Fruit fly (Drosophila melanogaster) ovary, adult (tissue): ENCODE measurements around the gene CG18581.

Experiments
- CG17801 ChIP-seq: fragments of 200-800 bp; optimal IDR thresholded peaks from 2 replicates; lab custom pipeline; 2019; ENCODE audit warnings: missing biosample characterization, mild to moderate bottlenecking, missing genetic modification characterization, moderate library complexity; ENCODE audit not compliant: partially characterized antibody

The CG18581 gene

DNA sequence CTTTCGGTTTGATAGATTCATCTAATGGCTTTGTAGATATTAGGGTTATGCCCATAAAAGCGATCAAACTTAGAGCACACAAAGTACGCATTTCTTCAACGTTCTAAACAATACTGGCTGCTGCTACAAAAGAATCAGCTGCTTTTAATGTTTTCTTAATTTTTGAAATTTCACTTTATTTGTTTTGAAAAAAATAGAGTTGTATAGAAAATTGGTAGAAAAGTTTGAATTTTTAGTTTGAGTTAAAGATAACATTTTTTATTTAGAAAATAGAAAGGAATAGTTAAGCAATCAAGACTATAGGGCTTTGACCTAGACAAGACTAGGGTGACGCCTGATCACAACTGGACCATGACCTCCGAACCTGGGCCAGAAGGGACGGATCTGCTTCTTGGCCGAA lies at the start of gene CG18581:
TSS of gene CG18581 (minus strand) at position 101 of the 400 bp plus-strand sequence.
- TF ChIP-seq CG17801 (GFP tag; lab: Kevin White, UChicago), result no peak

- no peak for TF ChIP-seq CG17801 (GFP tag; lab: Kevin White, UChicago)
These were observed 49.5 kb upstream of the CG18581 start for dm6 chr3L:15099541-15099940.

DNA sequence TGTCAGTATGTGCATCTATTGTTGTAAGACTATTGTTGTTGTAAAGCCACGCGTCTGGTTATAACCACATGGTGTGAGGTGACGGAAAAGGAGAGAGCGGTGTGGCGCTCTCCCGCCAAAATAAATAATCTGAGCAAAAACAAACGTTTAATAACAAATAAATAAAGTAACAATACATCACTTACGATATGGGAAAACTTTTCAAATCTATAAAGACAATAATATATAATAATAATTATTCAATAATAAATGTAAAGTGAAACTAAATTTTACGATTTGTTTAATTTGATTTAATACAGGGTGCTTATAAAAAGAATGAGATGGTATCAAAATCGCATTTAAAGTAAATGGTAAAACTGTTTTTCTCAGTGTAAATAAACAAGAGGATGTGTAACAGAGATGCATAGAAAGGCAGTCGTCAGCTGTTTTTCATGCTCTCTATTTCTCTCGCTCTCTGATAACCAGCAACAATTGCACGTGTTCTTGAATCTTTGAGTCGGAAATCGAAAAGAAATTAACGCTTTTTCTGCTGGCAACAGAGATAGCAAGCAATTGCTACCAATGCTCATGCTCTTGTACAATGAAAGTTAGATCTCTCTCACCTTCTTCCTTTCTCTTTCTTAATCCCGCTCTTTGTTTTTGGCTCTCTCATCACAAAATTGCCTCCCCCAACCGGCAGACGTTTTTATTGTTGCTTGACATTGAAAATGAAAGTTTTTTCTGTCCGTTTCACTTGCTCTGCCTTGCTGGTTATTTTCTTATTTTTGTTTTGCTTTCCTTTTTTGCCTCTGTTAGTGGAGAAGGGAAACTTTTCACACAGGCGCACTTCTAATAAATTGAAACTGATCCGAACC lies 48.9 kb upstream of the CG18581 start:
- TF ChIP-seq CG17801 (GFP tag; lab: Kevin White, UChicago), result peak; percentile 86

- no peak for TF ChIP-seq CG17801 (GFP tag; lab: Kevin White, UChicago)
These were observed 48.0 kb upstream of the CG18581 start, which contains the start of gene Ctps for dm6 chr3L:15097878-15098520. Gene Ctps (plus strand): TSS chr3L:15097914.

dm6 chr3L:15094589-15095288 lies 44.7 kb upstream of the CG18581 start, which contains the start of the genes sstn, Plp and GlyRS:
Gene sstn (minus strand): TSS chr3L:15094719.
Gene Plp (minus strand): TSS chr3L:15094724.
Gene GlyRS (plus strand): TSS chr3L:15095142.
- TF ChIP-seq CG17801 (GFP tag; lab: Kevin White, UChicago), result no peak

dm6 chr3L:15093929-15094588 lies 44.0 kb upstream of the CG18581 start:
- peak; percentile 44 for TF ChIP-seq CG17801 (GFP tag; lab: Kevin White, UChicago)

DNA sequence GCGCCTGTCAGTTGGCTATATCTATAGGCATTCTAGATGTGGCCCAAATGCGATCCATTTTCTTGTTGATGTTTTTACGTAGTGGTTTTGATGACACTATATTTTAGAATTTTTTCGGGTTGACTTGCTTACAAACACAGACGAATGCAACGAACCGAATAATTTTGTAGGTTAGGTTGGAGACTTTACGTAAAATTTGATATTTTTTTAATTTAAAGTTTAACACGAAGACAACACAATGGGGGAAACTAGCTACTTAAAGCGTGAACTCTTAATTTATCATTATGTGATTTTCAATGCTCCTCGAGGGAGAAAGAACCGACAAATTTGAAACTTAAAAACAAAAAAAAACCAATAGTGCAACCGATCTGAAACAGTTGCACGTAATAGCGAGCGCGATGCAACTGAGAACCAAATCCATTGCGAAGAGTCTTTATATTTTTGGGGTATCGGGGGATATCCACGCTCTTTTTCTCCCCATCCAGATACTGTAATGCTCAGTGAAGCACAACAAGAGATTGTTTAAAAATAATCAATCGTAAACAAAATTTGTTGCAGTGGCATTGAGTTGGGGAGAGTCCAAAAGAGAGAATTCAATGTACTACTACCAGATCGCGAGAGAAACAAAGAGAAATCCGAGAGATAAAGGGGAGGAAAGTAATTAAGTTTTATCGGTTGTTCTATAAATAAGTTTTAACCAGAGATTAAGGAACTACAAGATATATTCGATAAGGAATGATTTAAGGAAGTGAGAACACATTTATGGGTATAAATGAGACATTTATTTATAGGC lies 40.1 kb upstream of the CG18581 start:
- TF ChIP-seq CG17801 (GFP tag; lab: Kevin White, UChicago), result no peak

dm6 chr3L:15089083-15089704 lies 39.2 kb upstream of the CG18581 start:
- TF ChIP-seq CG17801 (GFP tag; lab: Kevin White, UChicago), result no peak

DNA sequence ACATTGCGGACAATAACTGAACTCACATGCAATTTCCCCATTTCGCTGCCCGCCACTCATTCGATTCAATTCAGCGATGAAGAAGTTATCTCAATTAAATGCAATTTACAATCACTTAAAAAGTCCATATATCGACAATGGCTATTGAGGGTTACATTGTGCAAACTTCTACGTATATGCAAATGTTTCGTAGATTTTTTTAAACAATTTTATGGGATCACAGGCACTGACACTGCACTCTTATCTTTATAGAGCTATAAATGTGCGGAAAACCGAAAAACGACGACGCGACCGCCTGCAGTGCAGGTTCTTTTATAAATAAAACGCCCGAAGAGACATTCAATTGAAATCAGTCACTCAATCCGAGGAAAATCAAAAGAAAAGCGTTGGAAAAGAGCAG lies 38.3 kb upstream of the CG18581 start:
- TF ChIP-seq CG17801 (GFP tag; lab: Kevin White, UChicago), result no peak

- TF ChIP-seq CG17801 (GFP tag; lab: Kevin White, UChicago), result no peak
These were observed 34.3 kb upstream of the CG18581 start for dm6 chr3L:15084288-15084687.

- no peak for TF ChIP-seq CG17801 (GFP tag; lab: Kevin White, UChicago)
These were observed 29.3 kb upstream of the CG18581 start for dm6 chr3L:15079278-15079677.

DNA sequence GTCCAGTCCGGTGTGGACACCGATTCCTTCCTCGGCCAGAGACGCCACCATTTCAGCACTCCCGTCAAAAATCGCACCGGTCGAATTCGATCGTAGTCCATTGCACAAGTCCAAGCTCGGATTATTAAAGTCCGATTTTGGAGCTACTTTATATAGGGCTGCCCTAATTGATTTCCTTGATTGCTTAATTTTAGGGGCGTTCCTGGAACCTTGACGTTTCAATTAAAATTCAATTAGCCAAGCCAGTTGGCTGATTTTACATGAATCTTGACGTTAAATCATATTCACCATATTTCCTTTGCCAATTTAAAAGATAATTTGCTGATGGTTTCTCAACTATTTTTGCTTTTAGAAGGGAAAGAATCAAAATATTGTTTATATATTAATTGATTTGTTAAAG lies 28.3 kb upstream of the CG18581 start, which contains the start of gene Or71a:
TSS of gene Or71a (minus strand) at position 101 of the 400 bp plus-strand sequence.
- TF ChIP-seq CG17801 (GFP tag; lab: Kevin White, UChicago), result no peak

DNA sequence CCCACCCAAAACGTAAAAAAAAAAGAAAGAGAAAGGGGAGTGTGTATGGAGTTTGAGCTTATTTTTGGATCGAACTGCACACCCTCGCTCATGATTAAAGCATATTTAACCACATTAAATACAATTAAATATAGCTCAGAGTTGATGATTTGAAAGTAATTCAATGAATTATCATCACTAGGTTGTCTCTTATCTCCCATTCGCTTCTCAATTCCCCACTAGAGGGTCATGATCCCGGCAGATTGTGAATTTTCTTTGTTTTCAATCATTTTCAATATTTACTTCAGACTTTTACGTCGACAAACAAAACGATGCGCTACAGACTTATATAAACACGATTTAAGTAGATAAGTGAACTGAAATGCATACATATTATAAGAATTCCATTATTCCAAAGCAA lies 26.4 kb upstream of the CG18581 start:
- TF ChIP-seq CG17801 (GFP tag; lab: Kevin White, UChicago), result no peak
